Worm (Caenorhabditis elegans): Measurements from ENCODE around the gene F16F9.3.

F16F9.3 gene

DNA sequence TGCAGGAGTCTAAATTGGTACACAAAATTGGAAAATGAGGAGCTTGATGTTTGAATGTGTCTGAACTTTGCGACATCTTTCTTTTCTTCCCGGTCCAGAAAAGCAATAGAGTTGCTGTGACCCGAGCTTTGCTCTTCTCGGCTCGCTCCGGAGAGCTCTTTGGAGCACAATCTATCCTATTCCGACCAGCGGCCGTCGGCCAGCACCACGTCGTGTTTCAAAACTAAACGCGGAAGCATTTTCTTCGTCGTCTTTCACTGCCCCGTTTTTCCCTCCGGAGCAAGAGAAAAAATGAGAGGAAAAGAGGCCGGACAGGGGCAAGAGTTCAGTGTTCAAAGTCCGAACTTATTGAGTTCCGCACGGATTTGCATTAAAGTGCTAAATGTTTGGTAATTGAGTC, 21.6 kb downstream of the F16F9.3 start (continued):
- TF ChIP-seq ZK337.2 (GFP tag; IDR thresholded peaks at IDR 0.05): no peak
- peak; percentile 12 for TF ChIP-seq rbr-2 (tag; optimal IDR thresholded peaks at IDR 0.05)
- TF ChIP-seq unc-62 (GFP tag; optimal IDR thresholded peaks at IDR 0.05 in 1 of 2): peak in 1 of 2 experiments; percentile 49
- TF ChIP-seq unc-62 (tag; optimal IDR thresholded peaks at IDR 0.05): no peak
- peak; percentile 18 for TF ChIP-seq hlh-11 (tag; optimal IDR thresholded peaks at IDR 0.05)

DNA sequence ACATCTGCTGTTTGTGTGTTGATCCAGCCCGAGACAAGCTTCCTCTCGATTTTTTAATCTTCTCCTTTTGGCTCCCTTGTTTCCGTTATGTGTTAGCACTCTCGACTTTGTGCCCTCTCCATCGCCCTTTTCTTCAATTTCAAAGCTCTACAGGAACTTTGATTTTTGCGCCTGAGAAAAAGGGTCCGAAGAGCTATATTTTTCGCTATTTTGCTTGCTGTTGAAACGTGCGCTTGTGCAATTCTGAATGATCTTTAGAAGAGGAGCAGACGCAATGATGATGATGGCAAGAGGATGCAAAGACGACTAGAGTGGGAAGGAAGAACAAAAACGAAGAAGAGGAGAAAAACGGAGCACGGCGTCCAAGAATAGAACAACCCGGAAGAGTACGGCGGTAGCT, 24.3 kb downstream of the F16F9.3 start:
- TF ChIP-seq F37D6.2 (tag; optimal IDR thresholded peaks at IDR 0.05) (no peak), gei-8 (GFP tag; optimal IDR thresholded peaks at IDR 0.05) (no peak), zfp-3 (GFP tag; conservative IDR thresholded peaks at IDR 0.05) (no peak), nhr-237 (tag; optimal IDR thresholded peaks at IDR 0.05) (no peak), nhr-77 (tag; optimal IDR thresholded peaks at IDR 0.05) (no peak), egl-43 (GFP tag; IDR thresholded peaks at IDR 0.05) (no peak), duxl-1 (tag; optimal IDR thresholded peaks at IDR 0.05; ENCODE audit: poor library complexity) (no peak), daf-19 (GFP tag; conservative IDR thresholded peaks at IDR 0.05) (no peak), nhr-6 (tag; optimal IDR thresholded peaks at IDR 0.05) (no peak), ceh-28 (tag; optimal IDR thresholded peaks at IDR 0.05) (no peak), hmg-1.1 (GFP tag; IDR thresholded peaks at IDR 0.05) (no peak), zip-11 (GFP tag; IDR thresholded peaks at IDR 0.05) (no peak), Y105C5A.15 (GFP tag; IDR thresholded peaks at IDR 0.05) (no peak), php-3 (GFP tag; IDR thresholded peaks at IDR 0.05) (no peak), hlh-30 (tag; optimal IDR thresholded peaks at IDR 0.05; ENCODE audit: insufficient read depth) (no peak), skn-1 (tag; optimal IDR thresholded peaks at IDR 0.05) (no peak), unc-39 (tag; optimal IDR thresholded peaks at IDR 0.05) (no peak), ztf-7 (tag; optimal IDR thresholded peaks at IDR 0.05) (no peak), unc-130 (GFP tag; optimal IDR thresholded peaks at IDR 0.05) (no peak), spr-3 (GFP tag; optimal IDR thresholded peaks at IDR 0.05) (no peak), tra-1 (GFP tag; IDR thresholded peaks at IDR 0.05) (no peak), ceh-62 (tag; optimal IDR thresholded peaks at IDR 0.05) (no peak), nhr-25 (tag; optimal IDR thresholded peaks at IDR 0.05; ENCODE audit: borderline replicate concordance, insufficient read depth) (no peak), nhr-42 (GFP tag; IDR thresholded peaks at IDR 0.05) (no peak), ceh-20 (GFP tag; IDR thresholded peaks at IDR 0.05) (no peak), sdz-12 (GFP tag; optimal IDR thresholded peaks at IDR 0.05) (no peak), lin-39 (tag; optimal IDR thresholded peaks at IDR 0.05) (no peak), zfp-2 (tag; optimal IDR thresholded peaks at IDR 0.05) (no peak), nhr-111 (GFP tag; optimal IDR thresholded peaks at IDR 0.05) (no peak), Y5F2A.4 (GFP tag; optimal IDR thresholded peaks at IDR 0.05) (no peak), F10B5.3 (tag; optimal IDR thresholded peaks at IDR 0.05) (no peak), aha-1 (tag) (no peak), ZK546.5 (tag; optimal IDR thresholded peaks at IDR 0.05) (no peak), D1046.2 (GFP tag; IDR thresholded peaks at IDR 0.05) (no peak), ama-1 (optimal IDR thresholded peaks at IDR 0.05) (no peak), madf-5 (GFP tag; IDR thresholded peaks at IDR 0.05) (no peak), mdl-1 (tag; optimal IDR thresholded peaks at IDR 0.05) (peak in 1 of 2 experiments; percentile 50), Y48G9A.11 (GFP tag; IDR thresholded peaks at IDR 0.05) (no peak), ces-1 (GFP tag; optimal IDR thresholded peaks at IDR 0.05) (no peak), tag-97 (GFP tag; IDR thresholded peaks at IDR 0.05) (no peak), mdt-29 (GFP tag; IDR thresholded peaks at IDR 0.05) (no peak), aly-2 (tag; optimal IDR thresholded peaks at IDR 0.05) (no peak), lir-3 (tag; optimal IDR thresholded peaks at IDR 0.05) (no peak), lin-29 (GFP tag; IDR thresholded peaks at IDR 0.05) (no peak), fkh-10 (GFP tag; optimal IDR thresholded peaks at IDR 0.05) (peak; percentile 64), pha-4 (GFP tag; IDR thresholded peaks at IDR 0.05) (no peak), pha-4 (tag; optimal IDR thresholded peaks at IDR 0.05) (no peak)
